Fruit fly (Drosophila melanogaster) whole organism, adult: ENCODE data around the gene CG2200.

Experiments
- CG11617 ChIP-seq: fragments of 200-800 bp; sonication (Bioruptor generic); optimal IDR thresholded peaks from 2 replicates; lab custom pipeline; 2017; ENCODE audit warnings: mild to moderate bottlenecking, missing biosample characterization, missing genetic modification reagents, missing genetic modification characterization
- CG12768 ChIP-seq: fragments of 200-800 bp; sonication (Bioruptor generic); optimal IDR thresholded peaks from 2 replicates; lab custom pipeline; 2017; ENCODE audit warnings: missing biosample characterization, missing genetic modification characterization, mild to moderate bottlenecking, moderate library complexity, missing genetic modification reagents
- CG14711 ChIP-seq: fragments of 200-800 bp; sonication (Bioruptor generic); optimal IDR thresholded peaks from 2 replicates; lab custom pipeline; 2018; ENCODE audit warnings: missing biosample characterization, mild to moderate bottlenecking, missing genetic modification characterization, moderate library complexity
- CG1620 ChIP-seq: fragments of 200-800 bp; sonication (Bioruptor generic); optimal IDR thresholded peaks from 2 replicates; lab custom pipeline; 2016; ENCODE audit warnings: missing biosample characterization, missing genetic modification characterization
- CG33017 ChIP-seq: fragments of 200-800 bp; sonication (Bioruptor generic); optimal IDR thresholded peaks from 2 replicates; lab custom pipeline; 2018; ENCODE audit warnings: missing biosample characterization, mild to moderate bottlenecking, missing genetic modification characterization, moderate library complexity
- CG5204 ChIP-seq: fragments of 200-800 bp; sonication (Bioruptor generic); optimal IDR thresholded peaks from 2 replicates; lab custom pipeline; 2016; ENCODE audit warnings: missing biosample characterization, missing genetic modification characterization
- CG7045 ChIP-seq: fragments of 200-800 bp; sonication (Bioruptor generic); optimal IDR thresholded peaks from 2 replicates; lab custom pipeline; 2017; ENCODE audit warnings: missing biosample characterization, mild to moderate bottlenecking, missing genetic modification characterization
- CG7101 ChIP-seq: fragments of 200-800 bp; sonication (Bioruptor generic); optimal IDR thresholded peaks from 2 replicates; lab custom pipeline; 2018; ENCODE audit warnings: missing biosample characterization, mild to moderate bottlenecking, missing genetic modification characterization, moderate library complexity
- Clk ChIP-seq: fragments of 200-800 bp; sonication (Bioruptor generic); optimal IDR thresholded peaks from 2 replicates; lab custom pipeline; 2017; ENCODE audit warnings: missing biosample characterization, missing genetic modification characterization
- Crg-1 ChIP-seq: fragments of 200-800 bp; sonication (Bioruptor generic); optimal IDR thresholded peaks from 2 replicates; lab custom pipeline; 2016; ENCODE audit warnings: missing biosample characterization, missing genetic modification characterization
- Hr96 ChIP-seq: fragments of 200-800 bp; sonication (Bioruptor generic); optimal IDR thresholded peaks from 2 replicates; lab custom pipeline; 2016; ENCODE audit warnings: missing biosample characterization, missing genetic modification characterization
- Mnt ChIP-seq: fragments of 200-800 bp; sonication (Bioruptor generic); optimal IDR thresholded peaks from 2 replicates; lab custom pipeline; 2016; ENCODE audit warnings: missing biosample characterization, mild to moderate bottlenecking, missing genetic modification characterization
- bab1 ChIP-seq: fragments of 200-800 bp; sonication (Bioruptor generic); optimal IDR thresholded peaks from 3 replicates; lab custom pipeline; 2019; ENCODE audit warnings: missing biosample characterization, mild to moderate bottlenecking, missing genetic modification characterization, moderate library complexity
- cic ChIP-seq: fragments of 200-800 bp; sonication (Bioruptor generic); optimal IDR thresholded peaks from 2 replicates; lab custom pipeline; 2017; ENCODE audit warnings: missing biosample characterization, mild to moderate bottlenecking, missing genetic modification characterization, moderate library complexity
- cnc ChIP-seq, 2 experiments: fragments of >200 bp; optimal IDR thresholded peaks; 2 replicates each; lab custom pipeline; 2017
- kay ChIP-seq: fragments of 200-800 bp; sonication (Bioruptor generic); peaks from one replicate; lab custom pipeline; 2016; ENCODE audit warnings: missing biosample characterization, missing genetic modification characterization, borderline replicate concordance
- ovo ChIP-seq: fragments of 200-800 bp; sonication (Bioruptor generic); optimal IDR thresholded peaks from 2 replicates; lab custom pipeline; 2016; ENCODE audit warnings: missing biosample characterization, missing genetic modification characterization
- pad ChIP-seq: fragments of 200-800 bp; sonication (Bioruptor generic); optimal IDR thresholded peaks from 3 replicates; lab custom pipeline; 2017; ENCODE audit warnings: missing biosample characterization, missing genetic modification characterization, mild to moderate bottlenecking, moderate library complexity, missing genetic modification reagents
- tj ChIP-seq: fragments of 200-800 bp; sonication (Bioruptor generic); optimal IDR thresholded peaks from 3 replicates; lab custom pipeline; 2017; ENCODE audit warnings: missing biosample characterization, mild to moderate bottlenecking, missing genetic modification characterization, moderate library complexity
- toe ChIP-seq: fragments of 200-800 bp; sonication (Bioruptor generic); optimal IDR thresholded peaks from 2 replicates; lab custom pipeline; 2016; ENCODE audit warnings: missing biosample characterization, missing genetic modification characterization

The CG2200 gene

dm6 chrX:13127973-13128749, 34.1 kb downstream of the CG2200 start:
- TF ChIP-seq CG7045 (GFP tag; lab: Kevin White, UChicago) (no peak), pad (GFP tag; lab: Kevin White, UChicago) (peak; percentile 39), cic (no peak), Mnt (GFP tag; lab: Kevin White, UChicago) (no peak), CG14711 (tag; lab: Kevin White, UChicago) (peak; percentile 14), ovo (GFP tag; lab: Kevin White, UChicago) (peak; percentile 60), kay (GFP tag; lab: Kevin White, UChicago) (no peak), Hr96 (GFP tag; lab: Kevin White, UChicago) (no peak), Clk (GFP tag; lab: Kevin White, UChicago) (no peak)

- no peak for TF ChIP-seq kay (GFP tag; lab: Kevin White, UChicago)
- peak; percentile 52 for TF ChIP-seq CG7101
- peak; percentile 67 for TF ChIP-seq Mnt (GFP tag; lab: Kevin White, UChicago)
- no peak for TF ChIP-seq cnc (optimal IDR thresholded peaks at IDR 0.05; lab: Kevin White, UChicago)
- peak; percentile 14 for TF ChIP-seq CG14711 (tag; lab: Kevin White, UChicago)
- TF ChIP-seq pad (GFP tag; lab: Kevin White, UChicago), result no peak
- peak; percentile 33 for TF ChIP-seq tj
- TF ChIP-seq bab1 (GFP tag; lab: Kevin White, UChicago), result peak; percentile 68
- TF ChIP-seq cic, result peak; percentile 68
- no peak for TF ChIP-seq Hr96 (GFP tag; lab: Kevin White, UChicago)
- TF ChIP-seq CG12768 (GFP tag; lab: Kevin White, UChicago), result no peak
- TF ChIP-seq CG33017 (tag; lab: Kevin White, UChicago), result no peak
- no peak for TF ChIP-seq Clk (GFP tag; lab: Kevin White, UChicago)
- TF ChIP-seq CG11617 (GFP tag; lab: Kevin White, UChicago), result no peak
- no peak for TF ChIP-seq CG1620 (GFP tag; lab: Kevin White, UChicago)
These were observed 34.7 kb downstream of the CG2200 start, which contains the start of the genes CG32638, CG15717 and MFS10 for dm6 chrX:13128750-13129152. Gene CG32638 (minus strand): TSS chrX:13128794. Gene CG15717 (plus strand): TSS chrX:13128952. Gene MFS10 (plus strand): TSS chrX:13129018.

DNA sequence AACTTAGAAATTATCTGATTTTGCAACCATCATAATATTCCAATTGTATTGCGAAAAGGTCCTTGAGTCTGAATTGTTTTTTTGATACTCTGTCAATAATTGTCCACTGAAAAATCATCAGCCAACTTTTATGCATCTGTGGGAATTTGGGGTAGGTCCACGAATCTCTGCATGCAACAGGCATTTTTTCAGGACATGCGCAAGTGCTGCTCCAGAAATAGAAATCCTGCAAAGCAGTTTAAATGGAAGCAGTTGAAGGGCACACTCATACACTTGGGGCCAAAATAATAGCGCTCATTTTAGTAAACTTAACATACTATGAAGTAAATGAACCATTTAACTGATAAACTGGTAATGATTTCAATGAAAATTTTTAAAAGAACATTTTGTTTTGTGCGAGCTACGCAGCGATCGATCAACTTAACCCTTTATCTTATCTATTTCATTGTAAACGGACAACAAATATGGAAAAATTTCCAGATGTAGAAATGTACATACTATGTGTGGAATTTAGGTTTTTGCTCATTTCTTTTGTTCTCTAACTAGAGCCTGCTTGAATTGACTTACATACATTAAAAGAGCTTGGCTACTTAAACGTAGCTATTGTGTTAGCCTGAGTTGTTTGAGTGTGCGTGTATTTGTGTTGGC, 36.2 kb downstream of the CG2200 start:
- TF ChIP-seq bab1 (GFP tag; lab: Kevin White, UChicago), result no peak
- no peak for TF ChIP-seq CG12768 (GFP tag; lab: Kevin White, UChicago)
- TF ChIP-seq pad (GFP tag; lab: Kevin White, UChicago), result no peak
- no peak for TF ChIP-seq cic
- TF ChIP-seq cnc (optimal IDR thresholded peaks at IDR 0.05; lab: Kevin White, UChicago), result no peak
- TF ChIP-seq CG5204 (GFP tag; lab: Kevin White, UChicago), result peak; percentile 60
- TF ChIP-seq Hr96 (GFP tag; lab: Kevin White, UChicago), result peak; percentile 5
- TF ChIP-seq CG1620 (GFP tag; lab: Kevin White, UChicago), result no peak
- no peak for TF ChIP-seq tj
- no peak for TF ChIP-seq Crg-1 (GFP tag; lab: Kevin White, UChicago)
- TF ChIP-seq CG14711 (tag; lab: Kevin White, UChicago), result peak; percentile 35
- TF ChIP-seq CG7101, result peak; percentile 37
- TF ChIP-seq Clk (GFP tag; lab: Kevin White, UChicago), result no peak
- TF ChIP-seq kay (GFP tag; lab: Kevin White, UChicago), result peak; percentile 56
- no peak for TF ChIP-seq CG33017 (tag; lab: Kevin White, UChicago)
- TF ChIP-seq CG11617 (GFP tag; lab: Kevin White, UChicago), result no peak
- no peak for TF ChIP-seq ovo (GFP tag; lab: Kevin White, UChicago)
- TF ChIP-seq CG7045 (GFP tag; lab: Kevin White, UChicago), result peak; percentile 52
- TF ChIP-seq Mnt (GFP tag; lab: Kevin White, UChicago), result no peak
- TF ChIP-seq toe (GFP tag; lab: Kevin White, UChicago), result peak; percentile 42

- TF ChIP-seq CG5204 (GFP tag; lab: Kevin White, UChicago) (peak; percentile 96), CG12768 (GFP tag; lab: Kevin White, UChicago) (peak; percentile 98), CG14711 (tag; lab: Kevin White, UChicago) (peak; percentile 96), ovo (GFP tag; lab: Kevin White, UChicago) (peak; percentile 90), Hr96 (GFP tag; lab: Kevin White, UChicago) (peak; percentile 99), kay (GFP tag; lab: Kevin White, UChicago) (no peak), CG11617 (GFP tag; lab: Kevin White, UChicago) (peak; percentile 98), cic (peak; percentile 91), bab1 (GFP tag; lab: Kevin White, UChicago) (peak; percentile 96), Crg-1 (GFP tag; lab: Kevin White, UChicago) (peak; percentile 98), tj (peak; percentile 96), cnc (optimal IDR thresholded peaks at IDR 0.05; lab: Kevin White, UChicago) (no peak), toe (GFP tag; lab: Kevin White, UChicago) (peak; percentile 92), CG33017 (tag; lab: Kevin White, UChicago) (peak; percentile 97), pad (GFP tag; lab: Kevin White, UChicago) (peak; percentile 97), CG7045 (GFP tag; lab: Kevin White, UChicago) (peak; percentile 97), CG1620 (GFP tag; lab: Kevin White, UChicago) (peak; percentile 99), Clk (GFP tag; lab: Kevin White, UChicago) (peak; percentile 97), Mnt (GFP tag; lab: Kevin White, UChicago) (peak; percentile 97), CG7101 (peak; percentile 99)
These were observed 37.1 kb downstream of the CG2200 start for dm6 chrX:13131063-13131773.
